Worm (Caenorhabditis elegans) whole organism, early embryonic: ENCODE data around the gene scl-25.

Source experiments
- B0310.2 ChIP-seq: sonication (generic microtip); optimal IDR thresholded peaks from 2 replicates; lab custom pipeline; 2016; ENCODE audit warnings: mild to moderate bottlenecking, missing genetic modification characterization, missing compliant biosample characterization
- F13C5.2 ChIP-seq: sonication (generic microtip); optimal IDR thresholded peaks from 2 replicates; lab custom pipeline; 2017; ENCODE audit warnings: mild to moderate bottlenecking, missing genetic modification characterization, inconsistent platforms, missing compliant biosample characterization
- aly-1 ChIP-seq: sonication (generic microtip); optimal IDR thresholded peaks from 2 replicates; lab custom pipeline; 2016; ENCODE audit warnings: missing genetic modification characterization, missing compliant biosample characterization
- ama-1 ChIP-seq: fragments of 150-350 bp; optimal IDR thresholded peaks from 2 replicates; lab custom pipeline; 2014
- ceh-13 ChIP-seq: fragments of 200-800 bp; sonication (Bioruptor generic); optimal IDR thresholded peaks from 2 replicates; lab custom pipeline; 2018; ENCODE audit warnings: mild to moderate bottlenecking, missing genetic modification characterization, missing compliant biosample characterization
- ceh-36 ChIP-seq: sonication (generic microtip); optimal IDR thresholded peaks from 2 replicates; lab custom pipeline; 2016; ENCODE audit warnings: missing genetic modification characterization, inconsistent platforms, missing compliant biosample characterization
- ets-7 ChIP-seq: sonication (generic microtip); optimal IDR thresholded peaks from 2 replicates; lab custom pipeline; 2016; ENCODE audit warnings: missing genotype, missing genetic modification characterization, missing compliant biosample characterization
- flt-1 ChIP-seq: fragments of 200-800 bp; sonication (Bioruptor generic); IDR thresholded peaks from 2 replicates; pipeline ENCODE4 v1.3.6; 2022; ENCODE audit warnings: missing genetic modification characterization, missing compliant biosample characterization
- hmbx-1 ChIP-seq: sonication (generic microtip); optimal IDR thresholded peaks from 2 replicates; lab custom pipeline; 2016; ENCODE audit warnings: mild to moderate bottlenecking, missing genetic modification characterization, missing compliant biosample characterization
- hmg-4 ChIP-seq: fragments of 200-800 bp; sonication (Bioruptor generic); optimal IDR thresholded peaks from 2 replicates; lab custom pipeline; 2018; ENCODE audit warnings: mild to moderate bottlenecking, missing genetic modification characterization, missing compliant biosample characterization
- hnd-1 ChIP-seq: sonication (generic microtip); optimal IDR thresholded peaks from 2 replicates; lab custom pipeline; 2016; ENCODE audit warnings: missing genetic modification characterization, missing compliant biosample characterization
- pes-1 ChIP-seq: fragments of 200-800 bp; sonication (Bioruptor generic); IDR thresholded peaks from 2 replicates; pipeline ENCODE4 v1.3.6; 2022; ENCODE audit warnings: missing genetic modification reagents, missing genetic modification characterization, missing compliant biosample characterization
- scrt-1 ChIP-seq: fragments of 200-800 bp; sonication (Bioruptor generic); IDR thresholded peaks from 2 replicates; pipeline ENCODE4 v1.3.6; 2022; ENCODE audit warnings: missing genetic modification characterization, missing compliant biosample characterization
- sea-1 ChIP-seq: fragments of 200-800 bp; sonication (Bioruptor generic); conservative IDR thresholded peaks from 2 replicates; pipeline ENCODE4 v1.3.6; 2022; ENCODE audit warnings: missing genetic modification characterization, missing compliant biosample characterization
- tbx-11 ChIP-seq: fragments of 200-800 bp; sonication (Bioruptor generic); IDR thresholded peaks from 2 replicates; pipeline ENCODE4 v1.3.6; 2022; ENCODE audit warnings: missing genetic modification characterization, missing compliant biosample characterization
- tbx-37 ChIP-seq: fragments of 200-800 bp; sonication (Bioruptor generic); conservative IDR thresholded peaks from 2 replicates; pipeline ENCODE4 v1.3.6; 2022; ENCODE audit warnings: missing genetic modification reagents, missing genetic modification characterization, missing compliant biosample characterization
- tra-4 ChIP-seq: sonication (generic microtip); optimal IDR thresholded peaks from 2 replicates; lab custom pipeline; 2017; ENCODE audit warnings: missing genetic modification characterization, missing compliant biosample characterization

The scl-25 gene

ce11 chrV:17225389-17225788 is at the start of gene scl-25:
Gene scl-25 (plus strand): TSS chrV:17225689.
- TF ChIP-seq F13C5.2 (tag; lab: Kevin White, UChicago) = no peak
- no peak for TF ChIP-seq scrt-1 (GFP tag; lab: Robert Waterston, UW)
- TF ChIP-seq ets-7 (tag; lab: Kevin White, UChicago) = no peak
- TF ChIP-seq B0310.2 (tag; lab: Kevin White, UChicago) = no peak
- TF ChIP-seq ceh-36 (tag; lab: Kevin White, UChicago) = no peak
- TF ChIP-seq hmbx-1 (tag; lab: Kevin White, UChicago) = no peak
- no peak for TF ChIP-seq flt-1 (GFP tag; lab: Robert Waterston, UW)
- no peak for TF ChIP-seq sea-1 (GFP tag; lab: Robert Waterston, UW)

- TF ChIP-seq B0310.2 (tag; lab: Kevin White, UChicago) = no peak
- TF ChIP-seq ceh-13 = no peak
- no peak for TF ChIP-seq scrt-1 (GFP tag; lab: Robert Waterston, UW)
- no peak for TF ChIP-seq ama-1
- TF ChIP-seq ets-7 (tag; lab: Kevin White, UChicago) = no peak
- TF ChIP-seq ceh-36 (tag; lab: Kevin White, UChicago) = no peak
- TF ChIP-seq tbx-37 (GFP tag; lab: Robert Waterston, UW) = no peak
- TF ChIP-seq flt-1 (GFP tag; lab: Robert Waterston, UW) = no peak
- no peak for TF ChIP-seq F13C5.2 (tag; lab: Kevin White, UChicago)
- TF ChIP-seq tra-4 (tag; lab: Kevin White, UChicago) = no peak
- TF ChIP-seq hmbx-1 (tag; lab: Kevin White, UChicago) = no peak
- no peak for TF ChIP-seq sea-1 (GFP tag; lab: Robert Waterston, UW)
- TF ChIP-seq tbx-11 = no peak
- no peak for TF ChIP-seq hmg-4 (GFP tag; lab: Kevin White, UChicago)
Measured at ce11 chrV:17177967-17178366, 47.5 kb upstream of the scl-25 start, which contains the start of gene srsx-1. Gene srsx-1 (minus strand): TSS chrV:17178067.

ce11 chrV:17178457-17178856 is 47.0 kb upstream of the scl-25 start, which contains the start of gene srh-174:
Gene srh-174 (plus strand): TSS chrV:17178757.
- no peak for TF ChIP-seq ceh-13

ce11 chrV:17182045-17182444 is 43.4 kb upstream of the scl-25 start, which contains the start of gene srh-159:
Gene srh-159 (plus strand): TSS chrV:17182345.
- TF ChIP-seq B0310.2 (tag; lab: Kevin White, UChicago) = no peak
- no peak for TF ChIP-seq flt-1 (GFP tag; lab: Robert Waterston, UW)
- TF ChIP-seq hmbx-1 (tag; lab: Kevin White, UChicago) = no peak

- no peak for TF ChIP-seq hmg-4 (GFP tag; lab: Kevin White, UChicago)
- no peak for TF ChIP-seq ama-1
- TF ChIP-seq F13C5.2 (tag; lab: Kevin White, UChicago) = no peak
- TF ChIP-seq flt-1 (GFP tag; lab: Robert Waterston, UW) = no peak
- TF ChIP-seq scrt-1 (GFP tag; lab: Robert Waterston, UW) = no peak
- TF ChIP-seq tbx-11 = no peak
- no peak for TF ChIP-seq hmbx-1 (tag; lab: Kevin White, UChicago)
- no peak for TF ChIP-seq hnd-1 (tag; lab: Kevin White, UChicago)
- no peak for TF ChIP-seq tbx-37 (GFP tag; lab: Robert Waterston, UW)
- no peak for TF ChIP-seq pes-1 (GFP tag; lab: Robert Waterston, UW)
- no peak for TF ChIP-seq aly-1 (tag; lab: Kevin White, UChicago)
- no peak for TF ChIP-seq sea-1 (GFP tag; lab: Robert Waterston, UW)
- no peak for TF ChIP-seq ceh-13
Measured at ce11 chrV:17190399-17190798, 35.1 kb upstream of the scl-25 start, which contains the start of gene str-199. Gene str-199 (minus strand): TSS chrV:17190499.

- no peak for TF ChIP-seq hmbx-1 (tag; lab: Kevin White, UChicago)
- no peak for TF ChIP-seq tra-4 (tag; lab: Kevin White, UChicago)
- TF ChIP-seq tbx-37 (GFP tag; lab: Robert Waterston, UW) = no peak
- no peak for TF ChIP-seq ama-1
- TF ChIP-seq aly-1 (tag; lab: Kevin White, UChicago) = no peak
- TF ChIP-seq F13C5.2 (tag; lab: Kevin White, UChicago) = no peak
- TF ChIP-seq flt-1 (GFP tag; lab: Robert Waterston, UW) = no peak
Measured at ce11 chrV:17192238-17192637, 33.3 kb upstream of the scl-25 start, which contains the start of gene srz-47. Gene srz-47 (minus strand): TSS chrV:17192338.

ce11 chrV:17198926-17199325 is 26.6 kb upstream of the scl-25 start, which contains the start of gene srz-96:
Gene srz-96 (plus strand): TSS chrV:17199226.
- TF ChIP-seq F13C5.2 (tag; lab: Kevin White, UChicago) = no peak

- TF ChIP-seq hmbx-1 (tag; lab: Kevin White, UChicago) (no peak), aly-1 (tag; lab: Kevin White, UChicago) (no peak), ceh-36 (tag; lab: Kevin White, UChicago) (no peak), ceh-13 (no peak), tbx-37 (GFP tag; lab: Robert Waterston, UW) (no peak), pes-1 (GFP tag; lab: Robert Waterston, UW) (no peak), tra-4 (tag; lab: Kevin White, UChicago) (no peak), scrt-1 (GFP tag; lab: Robert Waterston, UW) (no peak), flt-1 (GFP tag; lab: Robert Waterston, UW) (no peak), sea-1 (GFP tag; lab: Robert Waterston, UW) (no peak), B0310.2 (tag; lab: Kevin White, UChicago) (no peak), tbx-11 (no peak), hnd-1 (tag; lab: Kevin White, UChicago) (no peak), ets-7 (tag; lab: Kevin White, UChicago) (no peak), F13C5.2 (tag; lab: Kevin White, UChicago) (no peak)
Measured at ce11 chrV:17201847-17202246, 23.6 kb upstream of the scl-25 start, which contains the start of gene Y68A4A.10. Gene Y68A4A.10 (plus strand): TSS chrV:17202147.
